Worm (Caenorhabditis elegans) whole organism, L1 larva: ENCODE data around the gene madf-11.

ENCODE experiments used
- C34B4.2 ChIP-seq: sonication (generic microtip); optimal IDR thresholded peaks from 2 replicates; lab custom pipeline; 2017; ENCODE audit warnings: mild to moderate bottlenecking, missing genetic modification characterization, missing compliant biosample characterization
- F16B12.6 ChIP-seq: fragments of 150-350 bp; optimal IDR thresholded peaks from 2 replicates; lab custom pipeline; 2014; ENCODE audit warnings: missing biosample characterization, missing genetic modification characterization
- Y116A8C.19 ChIP-seq: sonication (generic microtip); optimal IDR thresholded peaks from 2 replicates; lab custom pipeline; 2016; ENCODE audit warnings: missing compliant biosample characterization, missing genetic modification characterization, borderline replicate concordance
- aha-1 ChIP-seq: fragments of 150-350 bp; optimal IDR thresholded peaks from 2 replicates; lab custom pipeline; 2014; ENCODE audit warnings: missing biosample characterization, missing genetic modification characterization
- aly-2 ChIP-seq: fragments of 150-350 bp; optimal IDR thresholded peaks from 2 replicates; lab custom pipeline; 2014; ENCODE audit warnings: missing biosample characterization, missing genetic modification characterization
- ama-1 ChIP-seq: fragments of 150-350 bp; optimal IDR thresholded peaks from 2 replicates; lab custom pipeline; 2014
- blmp-1 ChIP-seq: fragments of 150-350 bp; optimal IDR thresholded peaks from 2 replicates; lab custom pipeline; 2014; ENCODE audit warnings: missing biosample characterization, missing genetic modification characterization
- ceh-63 ChIP-seq: fragments of 200-800 bp; sonication (Bioruptor generic); optimal IDR thresholded peaks from 2 replicates; lab custom pipeline; 2018; ENCODE audit warnings: mild to moderate bottlenecking, missing genetic modification characterization, missing compliant biosample characterization
- ceh-82 ChIP-seq, 3 experiments: fragments of 150-350 bp in 1 of 3; sonication (generic microtip) in 2 of 3; optimal IDR thresholded peaks; 2 replicates each; lab custom pipeline; 2014 to 2017; ENCODE audit warnings: missing biosample characterization in 3 of 3, missing genetic modification characterization in 3 of 3
- ces-1 ChIP-seq: fragments of 150-350 bp; optimal IDR thresholded peaks from 2 replicates; lab custom pipeline; 2014; ENCODE audit warnings: missing biosample characterization, missing genetic modification reagents, missing genetic modification characterization
- dpl-1 ChIP-seq, 3 experiments: fragments of 150-350 bp in 2 of 3; sonication (generic microtip) in 1 of 3; optimal IDR thresholded peaks; 2 replicates each; lab custom pipeline; 2014 to 2017; ENCODE audit warnings: missing biosample characterization in 3 of 3, missing genetic modification characterization in 3 of 3, missing genetic modification reagents in 3 of 3
- dsc-1 ChIP-seq: sonication (generic microtip); optimal IDR thresholded peaks from 2 replicates; lab custom pipeline; 2016; ENCODE audit warnings: mild to moderate bottlenecking, missing genetic modification characterization, missing compliant biosample characterization
- efl-1 ChIP-seq, 4 experiments: fragments of 150-350 bp; optimal IDR thresholded peaks in 3 of 4; peaks in 1 of 4; 1 replicate in 1 of 4; 2 replicates in 3 of 4; lab custom pipeline; 2014; ENCODE audit warnings: missing biosample characterization in 2 of 4, missing genetic modification characterization in 2 of 4, missing genetic modification reagents in 2 of 4
- efl-3 ChIP-seq: fragments of 200-800 bp; sonication (Bioruptor generic); optimal IDR thresholded peaks from 2 replicates; lab custom pipeline; 2018; ENCODE audit warnings: mild to moderate bottlenecking, missing genetic modification characterization, missing compliant biosample characterization
- egl-27 ChIP-seq, 2 experiments: fragments of 150-350 bp in 1 of 2; sonication (generic microtip); optimal IDR thresholded peaks; 3 replicates each; lab custom pipeline; 2017 to 2018; ENCODE audit warnings: missing biosample characterization in 2 of 2, missing genetic modification characterization in 2 of 2, missing genetic modification reagents in 2 of 2
- fkh-8 ChIP-seq: sonication (generic microtip); optimal IDR thresholded peaks from 2 replicates; lab custom pipeline; 2016; ENCODE audit warnings: mild to moderate bottlenecking, missing genetic modification characterization, missing compliant biosample characterization
- fos-1 ChIP-seq: fragments of 150-350 bp; optimal IDR thresholded peaks from 2 replicates; lab custom pipeline; 2014; ENCODE audit warnings: missing biosample characterization, missing genetic modification characterization
- hlh-17 ChIP-seq: fragments of 200-800 bp; sonication (Bioruptor generic); optimal IDR thresholded peaks from 2 replicates; lab custom pipeline; 2018; ENCODE audit warnings: missing genetic modification characterization, mild to moderate bottlenecking, missing compliant biosample characterization, moderate library complexity, borderline replicate concordance
- hlh-4 ChIP-seq: sonication (generic microtip); optimal IDR thresholded peaks from 2 replicates; lab custom pipeline; 2016; ENCODE audit warnings: mild to moderate bottlenecking, missing genetic modification characterization, missing compliant biosample characterization
- hpl-2 ChIP-seq: fragments of 150-350 bp; optimal IDR thresholded peaks from 2 replicates; lab custom pipeline; 2014; ENCODE audit warnings: missing biosample characterization, missing genetic modification reagents, missing genetic modification characterization
- irx-1 ChIP-seq: sonication (generic microtip); optimal IDR thresholded peaks from 2 replicates; lab custom pipeline; 2016; ENCODE audit warnings: missing genetic modification characterization, missing compliant biosample characterization
- jun-1 ChIP-seq: fragments of 150-350 bp; optimal IDR thresholded peaks from 2 replicates; lab custom pipeline; 2014; ENCODE audit warnings: missing biosample characterization, missing genetic modification reagents, missing genetic modification characterization
- lin-14 ChIP-seq: fragments of 200-800 bp; sonication (Bioruptor generic); optimal IDR thresholded peaks from 2 replicates; lab custom pipeline; 2018; ENCODE audit warnings: mild to moderate bottlenecking, missing genetic modification characterization, moderate library complexity, missing compliant biosample characterization
- lin-15B ChIP-seq: fragments of 150-350 bp; sonication (generic microtip); optimal IDR thresholded peaks from 3 replicates; lab custom pipeline; 2014; ENCODE audit warnings: missing biosample characterization, missing genetic modification characterization
- lin-35 ChIP-seq, 2 experiments: fragments of 150-350 bp; optimal IDR thresholded peaks; 2 replicates each; lab custom pipeline; 2014; ENCODE audit warnings: missing biosample characterization in 2 of 2, missing genetic modification characterization in 2 of 2, missing genetic modification reagents in 2 of 2
- lin-39 ChIP-seq: fragments of 150-350 bp; optimal IDR thresholded peaks from 2 replicates; lab custom pipeline; 2014; ENCODE audit warnings: missing biosample characterization, missing genetic modification reagents, missing genetic modification characterization
- lsy-2 ChIP-seq, 2 experiments: fragments of 150-350 bp; optimal IDR thresholded peaks; 2 replicates each; lab custom pipeline; 2014; ENCODE audit warnings: missing biosample characterization in 2 of 2, missing genetic modification characterization in 2 of 2
- mab-9 ChIP-seq: fragments of 200-800 bp; sonication (Bioruptor generic); IDR thresholded peaks from 2 replicates; pipeline ENCODE4 v1.3.6; 2022; ENCODE audit warnings: missing genetic modification reagents, missing genetic modification characterization, missing compliant biosample characterization
- mef-2 ChIP-seq: fragments of 150-350 bp; optimal IDR thresholded peaks from 2 replicates; lab custom pipeline; 2014; ENCODE audit warnings: missing biosample characterization, missing genetic modification characterization
- mep-1 ChIP-seq: fragments of 150-350 bp; optimal IDR thresholded peaks from 2 replicates; lab custom pipeline; 2014; ENCODE audit warnings: missing biosample characterization, missing genetic modification characterization
- nhr-12 ChIP-seq: sonication (generic microtip); optimal IDR thresholded peaks from 2 replicates; lab custom pipeline; 2017; ENCODE audit warnings: missing biosample characterization, missing genetic modification characterization
- nhr-19 ChIP-seq: fragments of 200-800 bp; sonication (Bioruptor generic); conservative IDR thresholded peaks from 2 replicates; pipeline ENCODE4 v1.3.6; 2022; ENCODE audit warnings: missing genetic modification characterization, missing compliant biosample characterization
- nhr-47 ChIP-seq: sonication (generic microtip); optimal IDR thresholded peaks from 2 replicates; lab custom pipeline; 2016; ENCODE audit warnings: mild to moderate bottlenecking, missing genetic modification characterization, moderate library complexity, missing compliant biosample characterization
- nhr-71 ChIP-seq: sonication (generic microtip); optimal IDR thresholded peaks from 2 replicates; lab custom pipeline; 2016; ENCODE audit warnings: mild to moderate bottlenecking, missing genetic modification characterization, moderate library complexity, missing compliant biosample characterization
- nhr-76 ChIP-seq: sonication (generic microtip); optimal IDR thresholded peaks from 2 replicates; lab custom pipeline; 2017; ENCODE audit warnings: missing biosample characterization, missing genetic modification characterization
- nhr-77 ChIP-seq: fragments of 150-350 bp; optimal IDR thresholded peaks from 2 replicates; lab custom pipeline; 2014; ENCODE audit warnings: missing biosample characterization, missing genetic modification characterization
- nhr-85 ChIP-seq: sonication (generic microtip); peaks from one replicate; lab custom pipeline; 2016; ENCODE audit warnings: missing genetic modification characterization, inconsistent platforms, missing compliant biosample characterization
- pag-3 ChIP-seq: sonication (generic microtip); optimal IDR thresholded peaks from 2 replicates; lab custom pipeline; 2017; ENCODE audit warnings: missing genetic modification characterization, mild to moderate bottlenecking, missing compliant biosample characterization, antibody characterized with exemption, borderline replicate concordance; ENCODE audit not compliant: insufficient read depth
- pax-3 ChIP-seq: fragments of 200-800 bp; sonication (Bioruptor generic); optimal IDR thresholded peaks from 2 replicates; lab custom pipeline; 2018; ENCODE audit warnings: mild to moderate bottlenecking, missing genetic modification characterization, moderate library complexity, missing compliant biosample characterization
- pqm-1 ChIP-seq: sonication (generic microtip); optimal IDR thresholded peaks from 3 replicates; lab custom pipeline; 2017; ENCODE audit warnings: missing biosample characterization, missing genetic modification characterization
- skn-1 ChIP-seq: fragments of 150-350 bp; optimal IDR thresholded peaks from 2 replicates; lab custom pipeline; 2014; ENCODE audit warnings: missing biosample characterization, missing genetic modification characterization
- sptf-1 ChIP-seq: fragments of 150-350 bp; optimal IDR thresholded peaks from 2 replicates; lab custom pipeline; 2014; ENCODE audit warnings: missing biosample characterization, missing genetic modification characterization
- sup-37 ChIP-seq: fragments of 200-800 bp; sonication (Bioruptor generic); optimal IDR thresholded peaks from 2 replicates; lab custom pipeline; 2018; ENCODE audit warnings: mild to moderate bottlenecking, missing genetic modification characterization, missing compliant biosample characterization
- tbx-2 ChIP-seq: sonication (generic microtip); optimal IDR thresholded peaks from 2 replicates; lab custom pipeline; 2016; ENCODE audit warnings: missing genetic modification characterization, missing compliant biosample characterization
- tlp-1 ChIP-seq: fragments of 150-350 bp; optimal IDR thresholded peaks from 2 replicates; lab custom pipeline; 2014; ENCODE audit warnings: missing biosample characterization, missing genetic modification characterization
- unc-86 ChIP-seq: sonication (generic microtip); optimal IDR thresholded peaks from 2 replicates; lab custom pipeline; 2016; ENCODE audit warnings: missing genetic modification characterization, missing compliant biosample characterization
- vab-15 ChIP-seq: sonication (generic microtip); optimal IDR thresholded peaks from 2 replicates; lab custom pipeline; 2017; ENCODE audit warnings: missing genotype, mild to moderate bottlenecking, missing genetic modification characterization, missing compliant biosample characterization
- xbp-1 ChIP-seq: sonication (generic microtip); optimal IDR thresholded peaks from 2 replicates; lab custom pipeline; 2016; ENCODE audit warnings: missing genetic modification characterization, missing compliant biosample characterization
- zag-1 ChIP-seq: fragments of 150-350 bp; optimal IDR thresholded peaks from 2 replicates; lab custom pipeline; 2014; ENCODE audit warnings: missing biosample characterization, missing genetic modification characterization
- zip-4 ChIP-seq: fragments of 200-800 bp; sonication (Bioruptor generic); optimal IDR thresholded peaks from 2 replicates; lab custom pipeline; 2018; ENCODE audit warnings: mild to moderate bottlenecking, missing genetic modification characterization, moderate library complexity, missing compliant biosample characterization
- ztf-11 ChIP-seq, 2 experiments: sonication (generic microtip); optimal IDR thresholded peaks; 2 replicates each; lab custom pipeline; 2016 to 2017; ENCODE audit warnings: missing genetic modification characterization in 2 of 2, missing biosample characterization in 1 of 2, missing compliant biosample characterization in 1 of 2
- ztf-4 ChIP-seq: fragments of 150-350 bp; optimal IDR thresholded peaks from 2 replicates; lab custom pipeline; 2014; ENCODE audit warnings: missing biosample characterization, missing genetic modification characterization

The madf-11 gene

ce11 chrIII:5554884-5555500 is 48.3 kb downstream of the madf-11 start, which contains the start of the genes nmad-1 and hach-1 (continued):
- peak; percentile 56 for TF ChIP-seq irx-1 (tag; lab: Kevin White, UChicago)
- no peak for TF ChIP-seq tlp-1 (tag; lab: Kevin White, UChicago)
- TF ChIP-seq sup-37 (GFP tag; lab: Kevin White, UChicago) = no peak
- peak; percentile 89 for TF ChIP-seq nhr-85 (tag; lab: Kevin White, UChicago)
- peak; percentile 7 for TF ChIP-seq vab-15
- no peak for TF ChIP-seq ceh-63 (GFP tag; lab: Kevin White, UChicago)
- TF ChIP-seq mab-9 (GFP tag; lab: Robert Waterston, UW) = no peak
- no peak for TF ChIP-seq mef-2 (tag; lab: Kevin White, UChicago)
- no peak for TF ChIP-seq aha-1 (tag; lab: Kevin White, UChicago)
- peak; percentile 80 for TF ChIP-seq nhr-47 (tag; lab: Kevin White, UChicago)
- TF ChIP-seq Y116A8C.19 (tag; lab: Kevin White, UChicago) = no peak
- TF ChIP-seq mep-1 (tag; lab: Kevin White, UChicago) = peak; percentile 75
- peak; percentile 90 for TF ChIP-seq dsc-1 (tag; lab: Kevin White, UChicago)
- peak; percentile 50 to 67 (median 58) for TF ChIP-seq dpl-1 (GFP tag; optimal IDR thresholded peaks at IDR 0.05; lab: Kevin White, UChicago)
- TF ChIP-seq ceh-82 (tag; optimal IDR thresholded peaks at IDR 0.05; lab: Kevin White, UChicago) = peak; percentile 42 to 81 (median 63)
- peak; percentile 85 for TF ChIP-seq nhr-19
- TF ChIP-seq egl-27 (tag; optimal IDR thresholded peaks at IDR 0.05; lab: Kevin White, UChicago) = no peak
- no peak for TF ChIP-seq hpl-2 (GFP tag; lab: Kevin White, UChicago)
- TF ChIP-seq efl-3 (GFP tag; lab: Kevin White, UChicago) = no peak
- TF ChIP-seq pax-3 (tag; lab: Kevin White, UChicago) = no peak
- TF ChIP-seq xbp-1 (tag; lab: Kevin White, UChicago) = peak; percentile 82
- peak; percentile 56 to 74 for TF ChIP-seq efl-1 (optimal IDR thresholded peaks at IDR 0.05; lab: Kevin White, UChicago)
- peak; percentile 46 to 97 for TF ChIP-seq efl-1 (GFP tag; optimal IDR thresholded peaks at IDR 0.05 in 1 of 2; lab: Kevin White, UChicago)
- peak; percentile 87 for TF ChIP-seq nhr-71 (tag; lab: Kevin White, UChicago)
- TF ChIP-seq ztf-4 (tag; lab: Kevin White, UChicago) = peak; percentile 63
- no peak for TF ChIP-seq aly-2 (tag; lab: Kevin White, UChicago)
- TF ChIP-seq zip-4 (GFP tag; lab: Kevin White, UChicago) = peak; percentile 58
- no peak for TF ChIP-seq C34B4.2 (tag; lab: Kevin White, UChicago)
- peak; percentile 68 for TF ChIP-seq unc-86 (tag; lab: Kevin White, UChicago)
- peak; percentile 69 to 73 for TF ChIP-seq lsy-2 (tag; optimal IDR thresholded peaks at IDR 0.05; lab: Kevin White, UChicago)
- no peak for TF ChIP-seq jun-1 (tag; lab: Kevin White, UChicago)
- no peak for TF ChIP-seq sptf-1 (tag; lab: Kevin White, UChicago)
- no peak for TF ChIP-seq nhr-76 (tag; lab: Kevin White, UChicago)
- TF ChIP-seq zag-1 = no peak
- TF ChIP-seq nhr-77 (tag; lab: Kevin White, UChicago) = no peak
- TF ChIP-seq lin-39 (tag; lab: Kevin White, UChicago) = peak; percentile 69
- TF ChIP-seq pag-3 (tag; lab: Kevin White, UChicago) = no peak
- peak; percentile 43 for TF ChIP-seq blmp-1 (tag; lab: Kevin White, UChicago)
- TF ChIP-seq F16B12.6 (tag; lab: Kevin White, UChicago) = peak; percentile 24
- TF ChIP-seq skn-1 = peak; percentile 52
- no peak for TF ChIP-seq hlh-17
- peak; percentile 44 to 64 for TF ChIP-seq lin-35 (GFP tag; optimal IDR thresholded peaks at IDR 0.05; lab: Kevin White, UChicago)
- no peak for TF ChIP-seq ces-1
- TF ChIP-seq hlh-4 = no peak
- peak; percentile 23 for TF ChIP-seq fkh-8 (tag; lab: Kevin White, UChicago)
- TF ChIP-seq ztf-11 (tag; optimal IDR thresholded peaks at IDR 0.05; lab: Kevin White, UChicago) = peak in 1 of 2 experiments; percentile 76
- TF ChIP-seq pqm-1 (tag; lab: Kevin White, UChicago) = no peak
- TF ChIP-seq nhr-12 (tag; lab: Kevin White, UChicago) = no peak
- peak; percentile 32 for TF ChIP-seq lin-15B (tag; lab: Kevin White, UChicago)
- TF ChIP-seq tbx-2 = peak; percentile 72
- TF ChIP-seq ama-1 (lab: Kevin White, UChicago) = no peak
- peak; percentile 81 for TF ChIP-seq lin-14 (GFP tag; lab: Kevin White, UChicago)
- no peak for TF ChIP-seq fos-1 (tag; lab: Kevin White, UChicago)
